Worm (Caenorhabditis elegans) whole organism, late embryonic: ENCODE measurements around the gene snpc-1.3.

Experiments used
- C08G9.2 ChIP-seq: sonication (generic microtip); optimal IDR thresholded peaks from 2 replicates; lab custom pipeline; 2016; ENCODE audit warnings: mild to moderate bottlenecking, missing genetic modification characterization, moderate library complexity, missing compliant biosample characterization
- C38D4.7 ChIP-seq: fragments of 200-800 bp; sonication (Bioruptor generic); optimal IDR thresholded peaks from 2 replicates; lab custom pipeline; 2018; ENCODE audit warnings: mild to moderate bottlenecking, missing genetic modification characterization, moderate library complexity, missing compliant biosample characterization
- K02D7.2 ChIP-seq: sonication (generic microtip); optimal IDR thresholded peaks from 2 replicates; lab custom pipeline; 2017; ENCODE audit warnings: mild to moderate bottlenecking, missing genetic modification characterization, missing compliant biosample characterization
- K09A11.1 ChIP-seq: sonication (generic microtip); optimal IDR thresholded peaks from 2 replicates; lab custom pipeline; 2017; ENCODE audit warnings: antibody characterized with exemption, mild to moderate bottlenecking, missing genetic modification characterization, missing compliant biosample characterization; ENCODE audit not compliant: insufficient read depth
- T23F11.4 ChIP-seq: fragments of 200-800 bp; sonication (Bioruptor generic); optimal IDR thresholded peaks from 2 replicates; lab custom pipeline; 2018; ENCODE audit warnings: mild to moderate bottlenecking, missing genetic modification characterization, missing compliant biosample characterization
- ama-1 ChIP-seq: fragments of 150-350 bp; optimal IDR thresholded peaks from 2 replicates; lab custom pipeline; 2014
- ceh-14 ChIP-seq: sonication (generic microtip); optimal IDR thresholded peaks from 2 replicates; lab custom pipeline; 2016; ENCODE audit warnings: missing genotype, missing genetic modification characterization, missing compliant biosample characterization
- ceh-19 ChIP-seq: fragments of 200-800 bp; sonication (Bioruptor generic); optimal IDR thresholded peaks from 2 replicates; lab custom pipeline; 2018; ENCODE audit warnings: mild to moderate bottlenecking, missing genetic modification characterization, missing compliant biosample characterization
- ceh-2 ChIP-seq: sonication (generic microtip); optimal IDR thresholded peaks from 2 replicates; lab custom pipeline; 2016; ENCODE audit warnings: missing genotype, missing genetic modification characterization, missing compliant biosample characterization
- ceh-24 ChIP-seq: sonication (generic microtip); optimal IDR thresholded peaks from 2 replicates; lab custom pipeline; 2016; ENCODE audit warnings: mild to moderate bottlenecking, missing genetic modification characterization, missing compliant biosample characterization
- ceh-30 ChIP-seq: fragments of 150-350 bp; optimal IDR thresholded peaks from 2 replicates; lab custom pipeline; 2014; ENCODE audit warnings: missing biosample characterization, missing genetic modification characterization
- ceh-31 ChIP-seq: sonication (generic microtip); optimal IDR thresholded peaks from 2 replicates; lab custom pipeline; 2016; ENCODE audit warnings: missing genetic modification characterization, missing compliant biosample characterization
- ceh-34 ChIP-seq: sonication (generic microtip); optimal IDR thresholded peaks from 2 replicates; lab custom pipeline; 2016; ENCODE audit warnings: mild to moderate bottlenecking, missing genetic modification characterization, missing compliant biosample characterization
- ceh-6 ChIP-seq: fragments of 200-800 bp; sonication (Bioruptor generic); optimal IDR thresholded peaks from 2 replicates; lab custom pipeline; 2018; ENCODE audit warnings: mild to moderate bottlenecking, missing genetic modification characterization, missing compliant biosample characterization
- ceh-9 ChIP-seq: sonication (generic microtip); optimal IDR thresholded peaks from 2 replicates; lab custom pipeline; 2016; ENCODE audit warnings: mild to moderate bottlenecking, missing genetic modification characterization, inconsistent platforms, missing compliant biosample characterization
- fax-1 ChIP-seq: sonication (generic microtip); optimal IDR thresholded peaks from 2 replicates; lab custom pipeline; 2016; ENCODE audit warnings: missing genotype, missing genetic modification characterization, missing compliant biosample characterization
- fkh-10 ChIP-seq: fragments of 150-350 bp; optimal IDR thresholded peaks from 2 replicates; lab custom pipeline; 2014; ENCODE audit warnings: missing biosample characterization, missing genetic modification reagents, missing genetic modification characterization
- fkh-6 ChIP-seq: sonication (generic microtip); optimal IDR thresholded peaks from 2 replicates; lab custom pipeline; 2016; ENCODE audit warnings: missing genetic modification characterization, missing compliant biosample characterization
- gmeb-2 ChIP-seq: sonication (generic microtip); optimal IDR thresholded peaks from 2 replicates; lab custom pipeline; 2016; ENCODE audit warnings: missing genetic modification characterization, inconsistent platforms, missing compliant biosample characterization
- hlh-15 ChIP-seq: sonication (generic microtip); optimal IDR thresholded peaks from 2 replicates; lab custom pipeline; 2016; ENCODE audit warnings: missing genetic modification characterization, missing compliant biosample characterization
- hlh-30 ChIP-seq: sonication (generic microtip); optimal IDR thresholded peaks from 2 replicates; lab custom pipeline; 2017; ENCODE audit warnings: antibody characterized with exemption, missing genetic modification characterization, missing compliant biosample characterization; ENCODE audit not compliant: insufficient read depth
- hlh-6 ChIP-seq: sonication (generic microtip); optimal IDR thresholded peaks from 2 replicates; lab custom pipeline; 2016; ENCODE audit warnings: missing genotype, missing genetic modification characterization, missing compliant biosample characterization
- hlh-8 ChIP-seq: sonication (generic microtip); optimal IDR thresholded peaks from 2 replicates; lab custom pipeline; 2016; ENCODE audit warnings: missing genotype, missing genetic modification characterization, missing compliant biosample characterization
- madf-2 ChIP-seq: sonication (generic microtip); optimal IDR thresholded peaks from 2 replicates; lab custom pipeline; 2017; ENCODE audit warnings: missing genetic modification characterization, missing compliant biosample characterization
- nfya-1 ChIP-seq: sonication (generic microtip); optimal IDR thresholded peaks from 2 replicates; lab custom pipeline; 2017; ENCODE audit warnings: missing genetic modification characterization, mild to moderate bottlenecking, missing compliant biosample characterization, antibody characterized with exemption, moderate library complexity
- nhr-232 ChIP-seq: sonication (generic microtip); optimal IDR thresholded peaks from 2 replicates; lab custom pipeline; 2016; ENCODE audit warnings: missing genetic modification characterization, missing compliant biosample characterization
- odd-2 ChIP-seq: sonication (generic microtip); optimal IDR thresholded peaks from 2 replicates; lab custom pipeline; 2017; ENCODE audit warnings: antibody characterized with exemption, mild to moderate bottlenecking, missing genetic modification characterization, missing compliant biosample characterization
- pag-3 ChIP-seq: sonication (generic microtip); optimal IDR thresholded peaks from 2 replicates; lab custom pipeline; 2016; ENCODE audit warnings: missing compliant biosample characterization, missing genetic modification characterization, borderline replicate concordance
- pat-9 ChIP-seq: fragments of 200-800 bp; sonication (Bioruptor generic); optimal IDR thresholded peaks from 2 replicates; lab custom pipeline; 2018; ENCODE audit warnings: mild to moderate bottlenecking, missing genetic modification characterization, moderate library complexity, missing compliant biosample characterization
- pha-4 ChIP-seq: fragments of 150-350 bp; optimal IDR thresholded peaks from 2 replicates; lab custom pipeline; 2018; ENCODE audit warnings: missing biosample characterization, missing genetic modification reagents, missing genetic modification characterization
- rnt-1 ChIP-seq: sonication (generic microtip); optimal IDR thresholded peaks from 2 replicates; lab custom pipeline; 2016; ENCODE audit warnings: missing genetic modification characterization, missing compliant biosample characterization
- sdc-2 ChIP-seq: sonication (generic microtip); optimal IDR thresholded peaks from 2 replicates; lab custom pipeline; 2016; ENCODE audit warnings: missing genotype, missing genetic modification characterization, missing compliant biosample characterization
- sox-2 ChIP-seq: fragments of 200-800 bp; sonication (Bioruptor generic); IDR thresholded peaks from 2 replicates; pipeline ENCODE4 v1.3.6; 2022; ENCODE audit warnings: missing genetic modification reagents, missing genetic modification characterization, missing compliant biosample characterization
- sox-4 ChIP-seq: sonication (generic microtip); optimal IDR thresholded peaks from 2 replicates; lab custom pipeline; 2017; ENCODE audit warnings: mild to moderate bottlenecking, missing genetic modification characterization, inconsistent platforms, missing compliant biosample characterization
- ttx-3 ChIP-seq: sonication (generic microtip); optimal IDR thresholded peaks from 2 replicates; lab custom pipeline; 2016; ENCODE audit warnings: missing genetic modification reagents, missing genetic modification characterization, missing compliant biosample characterization
- unc-3 ChIP-seq, 2 experiments: fragments of 200-800 bp in 1 of 2; sonication (Bioruptor generic) in 1 of 2; sonication (generic microtip) in 1 of 2; conservative IDR thresholded peaks in 1 of 2; optimal IDR thresholded peaks in 1 of 2; 2 replicates each; pipeline versions ENCODE4 v1.3.6 to Lab custom; 2016 to 2022; ENCODE audit warnings: missing compliant biosample characterization in 2 of 2, missing genetic modification characterization in 2 of 2, missing genetic modification reagents in 1 of 2
- unc-55 ChIP-seq: sonication (generic microtip); optimal IDR thresholded peaks from 2 replicates; lab custom pipeline; 2017; ENCODE audit warnings: missing biosample characterization, missing genetic modification reagents, missing genetic modification characterization
- unc-86 ChIP-seq: sonication (generic microtip); optimal IDR thresholded peaks from 2 replicates; lab custom pipeline; 2016; ENCODE audit warnings: missing genetic modification characterization, missing compliant biosample characterization
- zip-5 ChIP-seq: sonication (generic microtip); optimal IDR thresholded peaks from 2 replicates; lab custom pipeline; 2016; ENCODE audit warnings: missing genetic modification characterization, missing compliant biosample characterization

Gene snpc-1.3

DNA sequence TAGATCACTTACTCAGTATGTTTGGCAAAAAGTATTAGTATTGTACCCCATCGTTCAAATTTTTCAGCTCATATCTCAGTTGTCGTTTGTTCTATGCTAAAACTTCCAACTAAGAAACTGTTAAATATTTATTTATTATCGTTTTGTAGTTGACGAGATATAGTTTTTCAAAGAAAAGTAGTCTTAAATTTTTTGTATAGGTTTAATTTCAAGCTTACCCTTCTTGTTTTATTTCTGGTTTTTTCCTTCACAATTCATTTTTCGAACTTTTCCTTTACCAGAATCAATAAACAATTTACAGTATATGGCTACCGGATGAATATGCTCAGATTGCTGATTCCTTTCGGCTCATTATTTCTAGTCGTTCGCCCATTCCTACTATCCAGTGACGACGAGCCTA, 6.9 kb upstream of the snpc-1.3 start, which contains the start of gene F08F3.1:
TSS of gene F08F3.1 (plus strand) at position 301 of the 400 bp plus-strand sequence.
- TF ChIP-seq sox-4 (tag; lab: Kevin White, UChicago) (no peak), unc-3 (GFP tag; conservative IDR thresholded peaks at IDR 0.05; lab: Robert Waterston, UW) (no peak), unc-3 (tag; optimal IDR thresholded peaks at IDR 0.05; lab: Kevin White, UChicago) (no peak), pha-4 (tag; lab: Kevin White, UChicago) (no peak), fkh-10 (no peak), zip-5 (tag; lab: Kevin White, UChicago) (no peak), ceh-19 (GFP tag; lab: Kevin White, UChicago) (no peak), K09A11.1 (tag; lab: Kevin White, UChicago) (no peak), unc-55 (no peak), hlh-8 (tag; lab: Kevin White, UChicago) (no peak), ceh-34 (tag; lab: Kevin White, UChicago) (no peak), ceh-30 (no peak), sdc-2 (tag; lab: Kevin White, UChicago) (no peak), odd-2 (tag; lab: Kevin White, UChicago) (no peak), rnt-1 (tag; lab: Kevin White, UChicago) (no peak), fax-1 (tag; lab: Kevin White, UChicago) (no peak), gmeb-2 (tag; lab: Kevin White, UChicago) (no peak), ceh-31 (tag; lab: Kevin White, UChicago) (no peak)

- TF ChIP-seq unc-86 (tag; lab: Kevin White, UChicago) = no peak
- no peak for TF ChIP-seq fkh-6 (tag; lab: Kevin White, UChicago)
- TF ChIP-seq pat-9 (tag; lab: Kevin White, UChicago) = no peak
- no peak for TF ChIP-seq ceh-9 (tag; lab: Kevin White, UChicago)
- TF ChIP-seq sdc-2 (tag; lab: Kevin White, UChicago) = no peak
- no peak for TF ChIP-seq ceh-14
- TF ChIP-seq hlh-8 (tag; lab: Kevin White, UChicago) = no peak
- no peak for TF ChIP-seq nhr-232 (tag; lab: Kevin White, UChicago)
- TF ChIP-seq hlh-30 (tag; lab: Kevin White, UChicago) = no peak
- TF ChIP-seq pha-4 (tag; lab: Kevin White, UChicago) = no peak
- TF ChIP-seq ceh-30 = no peak
- TF ChIP-seq sox-2 (GFP tag; lab: Robert Waterston, UW) = no peak
- TF ChIP-seq madf-2 (tag; lab: Kevin White, UChicago) = no peak
- no peak for TF ChIP-seq nfya-1 (tag; lab: Kevin White, UChicago)
- TF ChIP-seq odd-2 (tag; lab: Kevin White, UChicago) = no peak
- TF ChIP-seq ceh-34 (tag; lab: Kevin White, UChicago) = no peak
- TF ChIP-seq fax-1 (tag; lab: Kevin White, UChicago) = no peak
- TF ChIP-seq ttx-3 (tag; lab: Kevin White, UChicago) = no peak
- no peak for TF ChIP-seq ceh-6 (GFP tag; lab: Kevin White, UChicago)
- TF ChIP-seq gmeb-2 (tag; lab: Kevin White, UChicago) = no peak
These were observed 5.1 kb upstream of the snpc-1.3 start for ce11 chrV:5444037-5444436.

- no peak for TF ChIP-seq unc-55
- no peak for TF ChIP-seq ceh-24
- TF ChIP-seq nhr-232 (tag; lab: Kevin White, UChicago) = no peak
- no peak for TF ChIP-seq hlh-15 (tag; lab: Kevin White, UChicago)
- no peak for TF ChIP-seq C08G9.2
- no peak for TF ChIP-seq K09A11.1 (tag; lab: Kevin White, UChicago)
- TF ChIP-seq C38D4.7 (GFP tag; lab: Kevin White, UChicago) = no peak
- TF ChIP-seq rnt-1 (tag; lab: Kevin White, UChicago) = no peak
- no peak for TF ChIP-seq K02D7.2 (tag; lab: Kevin White, UChicago)
- no peak for TF ChIP-seq ceh-2 (tag; lab: Kevin White, UChicago)
- no peak for TF ChIP-seq pag-3
- no peak for TF ChIP-seq hlh-6 (tag; lab: Kevin White, UChicago)
- TF ChIP-seq ama-1 (lab: Kevin White, UChicago) = no peak
- TF ChIP-seq T23F11.4 (GFP tag; lab: Kevin White, UChicago) = no peak
These were observed 3.4 kb upstream of the snpc-1.3 start for ce11 chrV:5442366-5442765.
